Fruit fly (Drosophila melanogaster) whole organism, embryonic: ENCODE data around the gene Cul5.

Source experiments
- CG10321 ChIP-seq: fragments of 200-800 bp; sonication (Bioruptor generic); IDR thresholded peaks from 2 replicates; pipeline ENCODE4 v1.3.6; 2022; ENCODE audit warnings: missing biosample characterization, missing genetic modification characterization
- CG10462 ChIP-seq: fragments of 200-800 bp; sonication (Bioruptor generic); optimal IDR thresholded peaks from 2 replicates; lab custom pipeline; 2016; ENCODE audit warnings: missing biosample characterization, missing genetic modification characterization
- CG10565 ChIP-seq: fragments of 200-800 bp; sonication (Bioruptor generic); optimal IDR thresholded peaks from 3 replicates; lab custom pipeline; 2016; ENCODE audit warnings: missing biosample characterization, mild to moderate bottlenecking, missing genetic modification characterization
- CG11398 ChIP-seq: fragments of 200-800 bp; sonication (Bioruptor generic); optimal IDR thresholded peaks from 2 replicates; lab custom pipeline; 2016; ENCODE audit warnings: missing biosample characterization, missing genetic modification characterization
- CG12219 ChIP-seq: fragments of 200-800 bp; sonication (Bioruptor generic); optimal IDR thresholded peaks from 3 replicates; lab custom pipeline; 2018; ENCODE audit warnings: missing biosample characterization, mild to moderate bottlenecking, missing genetic modification characterization
- CG14710 ChIP-seq: fragments of 200-800 bp; sonication (Bioruptor generic); optimal IDR thresholded peaks from 3 replicates; lab custom pipeline; 2019; ENCODE audit warnings: missing biosample characterization, mild to moderate bottlenecking, missing genetic modification characterization, moderate library complexity
- CG1529 ChIP-seq: fragments of 200-800 bp; sonication (Bioruptor generic); optimal IDR thresholded peaks from 3 replicates; lab custom pipeline; 2018; ENCODE audit warnings: missing biosample characterization, missing genetic modification characterization
- CG16813 ChIP-seq: fragments of 200-800 bp; sonication (Bioruptor generic); IDR thresholded peaks from 3 replicates; pipeline ENCODE4 v1.3.6; 2022; ENCODE audit warnings: missing biosample characterization, missing genetic modification characterization; ENCODE audit not compliant: partially characterized antibody
- CG17328 ChIP-seq: fragments of 200-800 bp; sonication (Bioruptor generic); IDR thresholded peaks from 2 replicates; pipeline ENCODE4 v1.3.6; 2022; ENCODE audit warnings: missing biosample characterization, missing genetic modification characterization
- CG17385 ChIP-seq: fragments of 200-800 bp; sonication (Bioruptor generic); optimal IDR thresholded peaks from 3 replicates; lab custom pipeline; 2018; ENCODE audit warnings: missing biosample characterization, mild to moderate bottlenecking, missing genetic modification characterization
- CG18262 ChIP-seq: fragments of 200-800 bp; optimal IDR thresholded peaks from 3 replicates; lab custom pipeline; 2019; ENCODE audit warnings: missing biosample characterization, mild to moderate bottlenecking, missing genetic modification characterization, moderate library complexity
- CG1832 ChIP-seq: fragments of 200-800 bp; sonication (Bioruptor generic); optimal IDR thresholded peaks from 2 replicates; lab custom pipeline; 2017; ENCODE audit warnings: missing biosample characterization, mild to moderate bottlenecking, missing genetic modification characterization, inconsistent platforms
- CG2678 ChIP-seq: fragments of 200-800 bp; sonication (Bioruptor generic); optimal IDR thresholded peaks from 3 replicates; lab custom pipeline; 2019; ENCODE audit warnings: missing biosample characterization, mild to moderate bottlenecking, missing genetic modification characterization, moderate library complexity
- CG3407 ChIP-seq: fragments of 200-800 bp; sonication (Bioruptor generic); optimal IDR thresholded peaks from 2 replicates; lab custom pipeline; 2018; ENCODE audit warnings: missing biosample characterization, mild to moderate bottlenecking, missing genetic modification characterization
- CG4360 ChIP-seq: fragments of 200-800 bp; sonication (Bioruptor generic); IDR thresholded peaks from 2 replicates; pipeline ENCODE4 v1.3.6; 2022; ENCODE audit warnings: missing biosample characterization, missing genetic modification characterization
- CG4617 ChIP-seq: fragments of 200-800 bp; sonication (Bioruptor generic); optimal IDR thresholded peaks from 3 replicates; lab custom pipeline; 2016; ENCODE audit warnings: missing biosample characterization, missing genetic modification characterization, borderline replicate concordance
- CG4707 ChIP-seq: fragments of 200-800 bp; sonication (Bioruptor generic); optimal IDR thresholded peaks from 2 replicates; lab custom pipeline; 2018; ENCODE audit warnings: missing biosample characterization, mild to moderate bottlenecking, missing genetic modification characterization, moderate library complexity
- CG6254 ChIP-seq: fragments of 200-800 bp; sonication (Bioruptor generic); optimal IDR thresholded peaks from 3 replicates; lab custom pipeline; 2017; ENCODE audit warnings: mild to moderate bottlenecking, missing biosample characterization, missing genetic modification reagents, missing genetic modification characterization
- CG7987 ChIP-seq: fragments of 200-800 bp; sonication (Bioruptor generic); optimal IDR thresholded peaks from 2 replicates; lab custom pipeline; 2018; ENCODE audit warnings: missing biosample characterization, mild to moderate bottlenecking, missing genetic modification characterization, moderate library complexity
- CG9727 ChIP-seq: fragments of 200-800 bp; sonication (Bioruptor generic); optimal IDR thresholded peaks from 3 replicates; lab custom pipeline; 2017; ENCODE audit warnings: missing biosample characterization, mild to moderate bottlenecking, missing genetic modification characterization
- D19A ChIP-seq: fragments of 200-800 bp; optimal IDR thresholded peaks from 3 replicates; lab custom pipeline; 2019; ENCODE audit warnings: missing biosample characterization, mild to moderate bottlenecking, missing genetic modification characterization, moderate library complexity
- Elba2 ChIP-seq: fragments of 200-800 bp; sonication (Bioruptor generic); optimal IDR thresholded peaks from 3 replicates; lab custom pipeline; 2016; ENCODE audit warnings: missing biosample characterization, missing genetic modification characterization
- Hr78 ChIP-seq, 2 experiments: fragments of 200-800 bp in 1 of 2; fragments of >200 bp in 1 of 2; sonication (Bioruptor generic) in 1 of 2; optimal IDR thresholded peaks; 2 replicates each; lab custom pipeline; 2017 to 2019; ENCODE audit warnings: missing biosample characterization in 2 of 2, missing genetic modification characterization in 2 of 2, mild to moderate bottlenecking in 1 of 2, moderate library complexity in 1 of 2
- Kr ChIP-seq: fragments of 200-800 bp; sonication (Bioruptor generic); optimal IDR thresholded peaks from 2 replicates; lab custom pipeline; 2017; ENCODE audit warnings: missing biosample characterization, mild to moderate bottlenecking, missing genetic modification characterization
- Lhr ChIP-seq: fragments of 200-800 bp; sonication (Bioruptor generic); optimal IDR thresholded peaks from 3 replicates; lab custom pipeline; 2017; ENCODE audit warnings: mild to moderate bottlenecking, missing biosample characterization, missing genetic modification reagents, missing genetic modification characterization
- Nf-YC ChIP-seq: fragments of 200-800 bp; optimal IDR thresholded peaks from 3 replicates; lab custom pipeline; 2019; ENCODE audit warnings: missing biosample characterization, mild to moderate bottlenecking, missing genetic modification characterization, moderate library complexity
- Pdp1 ChIP-seq, 2 experiments: fragments of 200-800 bp; sonication (Bioruptor generic); optimal IDR thresholded peaks; 3 replicates each; lab custom pipeline; 2016; ENCODE audit warnings: missing biosample characterization in 2 of 2, missing genetic modification characterization in 2 of 2, mild to moderate bottlenecking in 1 of 2, moderate library complexity in 1 of 2
- Taf1 ChIP-seq: fragments of 200-800 bp; sonication (Bioruptor generic); IDR thresholded peaks from 2 replicates; pipeline ENCODE4 v1.3.6; 2022; ENCODE audit warnings: missing biosample characterization, missing genetic modification characterization
- Trl ChIP-seq, 3 experiments: fragments of >200 bp in 2 of 3; fragments of 200-800 bp in 1 of 3; sonication (Bioruptor generic) in 1 of 3; optimal IDR thresholded peaks; 2 replicates in 1 of 3; 3 replicates in 2 of 3; lab custom pipeline; 2016 to 2017; ENCODE audit warnings: missing biosample characterization in 1 of 3, missing genetic modification characterization in 1 of 3
- al ChIP-seq: fragments of 200-800 bp; sonication (Bioruptor generic); IDR thresholded peaks from 2 replicates; pipeline ENCODE4 v1.3.6; 2022; ENCODE audit warnings: missing biosample characterization, missing genetic modification characterization
- chif ChIP-seq, 2 experiments: fragments of 200-800 bp; sonication (Bioruptor generic); optimal IDR thresholded peaks; 3 replicates each; lab custom pipeline; 2016; ENCODE audit warnings: missing biosample characterization in 2 of 2, missing genetic modification characterization in 2 of 2
- chinmo ChIP-seq: fragments of 200-800 bp; sonication (Bioruptor generic); IDR thresholded peaks from 4 replicates; pipeline ENCODE4 v1.3.6; 2022; ENCODE audit warnings: missing biosample characterization, missing genetic modification characterization; ENCODE audit not compliant: partially characterized antibody
- dmrt11E ChIP-seq: fragments of 200-800 bp; sonication (Bioruptor generic); optimal IDR thresholded peaks from 3 replicates; lab custom pipeline; 2018; ENCODE audit warnings: missing biosample characterization, mild to moderate bottlenecking, missing genetic modification characterization, moderate library complexity
- dmrt99B ChIP-seq: fragments of 200-800 bp; sonication (Bioruptor generic); optimal IDR thresholded peaks from 2 replicates; lab custom pipeline; 2018; ENCODE audit warnings: missing biosample characterization, mild to moderate bottlenecking, missing genetic modification characterization, moderate library complexity
- eyg ChIP-seq: fragments of 200-800 bp; sonication (Bioruptor generic); optimal IDR thresholded peaks from 3 replicates; lab custom pipeline; 2016; ENCODE audit warnings: missing biosample characterization, missing genetic modification characterization
- fd64A ChIP-seq: fragments of 200-800 bp; sonication (Bioruptor generic); optimal IDR thresholded peaks from 3 replicates; lab custom pipeline; 2018; ENCODE audit warnings: missing biosample characterization, mild to moderate bottlenecking, missing genetic modification characterization
- gce ChIP-seq: fragments of 200-800 bp; sonication (Bioruptor generic); IDR thresholded peaks from 3 replicates; pipeline ENCODE4 v1.3.6; 2022; ENCODE audit warnings: missing biosample characterization, missing genetic modification characterization
- grau ChIP-seq: fragments of 200-800 bp; optimal IDR thresholded peaks from 3 replicates; lab custom pipeline; 2019; ENCODE audit warnings: missing biosample characterization, mild to moderate bottlenecking, missing genetic modification characterization, moderate library complexity
- lola ChIP-seq, 3 experiments: fragments of >200 bp in 2 of 3; fragments of 200-800 bp in 1 of 3; sonication (Bioruptor generic) in 1 of 3; optimal IDR thresholded peaks; 2 replicates each; lab custom pipeline; 2017 to 2019; ENCODE audit warnings: missing biosample characterization in 3 of 3, missing genetic modification characterization in 3 of 3, mild to moderate bottlenecking in 1 of 3, moderate library complexity in 1 of 3
- odd ChIP-seq: fragments of 200-800 bp; sonication (Bioruptor generic); optimal IDR thresholded peaks from 2 replicates; lab custom pipeline; 2017; ENCODE audit warnings: missing biosample characterization, mild to moderate bottlenecking, missing genetic modification characterization
- pb ChIP-seq: fragments of 200-800 bp; sonication (Bioruptor generic); optimal IDR thresholded peaks from 3 replicates; lab custom pipeline; 2016; ENCODE audit warnings: missing biosample characterization, missing genetic modification characterization
- pros ChIP-seq: fragments of 200-800 bp; sonication (Bioruptor generic); optimal IDR thresholded peaks from 3 replicates; lab custom pipeline; 2019; ENCODE audit warnings: missing biosample characterization, mild to moderate bottlenecking, missing genetic modification characterization, moderate library complexity
- row ChIP-seq: fragments of 200-800 bp; sonication (Bioruptor generic); IDR thresholded peaks from 3 replicates; pipeline ENCODE4 v1.3.6; 2022; ENCODE audit warnings: missing biosample characterization, missing genetic modification characterization
- slp2 ChIP-seq: fragments of 200-800 bp; sonication (Bioruptor generic); optimal IDR thresholded peaks from 2 replicates; lab custom pipeline; 2016; ENCODE audit warnings: missing biosample characterization, missing genetic modification characterization
- stwl ChIP-seq: fragments of 200-800 bp; sonication (Bioruptor generic); optimal IDR thresholded peaks from 3 replicates; lab custom pipeline; 2018; ENCODE audit warnings: missing biosample characterization, mild to moderate bottlenecking, missing genetic modification characterization, moderate library complexity
- twi ChIP-seq: fragments of 200-800 bp; optimal IDR thresholded peaks from 2 replicates; lab custom pipeline; 2019; ENCODE audit warnings: missing biosample characterization, mild to moderate bottlenecking, missing genetic modification characterization, moderate library complexity

Gene Cul5

DNA sequence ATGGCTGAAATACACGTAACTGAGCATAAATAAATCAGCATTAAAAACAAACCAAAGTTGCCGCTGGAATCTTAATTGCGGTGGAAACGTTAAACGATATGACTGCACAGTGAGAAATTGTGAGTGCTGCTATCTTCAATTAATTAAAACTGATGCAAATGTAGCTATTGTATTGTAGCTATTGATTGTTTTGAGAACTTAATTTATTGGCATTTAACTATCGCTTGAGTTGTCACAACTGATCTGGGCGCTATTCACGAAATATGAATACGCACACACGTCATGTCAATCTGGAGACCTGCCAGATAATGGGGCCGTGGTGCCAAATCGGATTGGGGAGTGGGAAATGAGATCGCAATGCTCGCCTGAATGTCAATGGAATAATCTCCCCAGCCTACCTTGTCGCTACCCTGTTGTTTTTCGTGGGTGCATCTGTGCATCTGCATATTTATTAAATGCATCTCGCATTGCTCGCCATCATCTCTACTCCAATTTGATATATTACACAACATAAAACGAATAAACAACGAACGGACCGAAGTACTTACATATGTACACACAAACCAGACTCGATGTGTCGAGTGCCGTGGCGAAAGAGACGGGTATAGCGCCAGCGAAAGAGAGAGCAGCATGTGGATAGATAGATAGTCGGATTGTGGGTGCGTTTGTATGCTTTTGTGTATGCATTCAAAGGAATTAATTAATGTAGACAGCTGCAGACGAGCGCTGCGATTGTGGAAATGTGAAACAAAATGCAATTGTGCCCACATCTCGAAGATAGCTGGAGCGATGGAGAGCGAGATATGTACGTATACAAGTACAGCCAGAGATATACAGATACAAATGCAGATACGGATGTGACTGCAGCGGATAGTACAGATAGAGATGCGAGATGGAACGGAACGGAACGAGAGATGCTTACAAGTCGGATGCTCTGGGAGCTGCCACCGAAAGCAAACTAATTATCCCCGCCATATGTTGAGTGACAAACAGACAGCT lies 21.0 kb upstream of the Cul5 start (continued):
- peak; percentile 57 for TF ChIP-seq CG3407 (GFP tag; lab: Kevin White, UChicago)
- peak; percentile 34 for TF ChIP-seq CG2678 (tag; lab: Kevin White, UChicago)
- peak; percentile 29 for TF ChIP-seq CG17385
- peak in 1 of 3 experiments; percentile 8 for TF ChIP-seq lola (GFP tag; optimal IDR thresholded peaks at IDR 0.05; lab: Kevin White, UChicago)
- peak; percentile 17 for TF ChIP-seq CG9727 (GFP tag; lab: Kevin White, UChicago)
- peak; percentile 12 for TF ChIP-seq Nf-YC
- no peak for TF ChIP-seq Elba2 (GFP tag; lab: Kevin White, UChicago)
- TF ChIP-seq CG1529 (GFP tag; lab: Kevin White, UChicago): peak; percentile 47
- TF ChIP-seq CG12219 (GFP tag; lab: Kevin White, UChicago): peak; percentile 36
- peak; percentile 26 for TF ChIP-seq CG18262
- peak; percentile 21 for TF ChIP-seq Lhr (GFP tag; lab: Kevin White, UChicago)
- TF ChIP-seq pb: no peak
- TF ChIP-seq CG14710 (tag; lab: Kevin White, UChicago): peak; percentile 25
- peak; percentile 44 for TF ChIP-seq CG1832 (GFP tag; lab: Kevin White, UChicago)
- TF ChIP-seq CG4707: peak; percentile 54
- TF ChIP-seq pros: peak; percentile 5
- TF ChIP-seq dmrt11E: peak; percentile 31
- peak; percentile 48; the same call in 1 of the 2 replicates for TF ChIP-seq CG10321 (GFP tag; lab: Robert Waterston, UW)
- TF ChIP-seq Kr: no peak
- no peak for TF ChIP-seq CG10565 (GFP tag; lab: Kevin White, UChicago)
- TF ChIP-seq twi (tag; lab: Kevin White, UChicago): peak; percentile 89
- no peak for TF ChIP-seq chinmo
- TF ChIP-seq fd64A: peak; percentile 48
- TF ChIP-seq gce (GFP tag; lab: Robert Waterston, UW): 0 out of 3 replicates have a peak, but pooled peaks have one; percentile 40
- peak; percentile 21 for TF ChIP-seq D19A (tag; lab: Kevin White, UChicago)
- TF ChIP-seq CG6254 (GFP tag; lab: Kevin White, UChicago): peak; percentile 42
- no peak for TF ChIP-seq slp2
- TF ChIP-seq Pdp1 (GFP tag; optimal IDR thresholded peaks at IDR 0.05; lab: Kevin White, UChicago): peak in 1 of 2 experiments; percentile 89
- TF ChIP-seq CG4617: no peak
- TF ChIP-seq CG7987 (GFP tag; lab: Kevin White, UChicago): peak; percentile 48
- peak; percentile 10 for TF ChIP-seq odd
- TF ChIP-seq, all 482 proteins: peak for 94

DNA sequence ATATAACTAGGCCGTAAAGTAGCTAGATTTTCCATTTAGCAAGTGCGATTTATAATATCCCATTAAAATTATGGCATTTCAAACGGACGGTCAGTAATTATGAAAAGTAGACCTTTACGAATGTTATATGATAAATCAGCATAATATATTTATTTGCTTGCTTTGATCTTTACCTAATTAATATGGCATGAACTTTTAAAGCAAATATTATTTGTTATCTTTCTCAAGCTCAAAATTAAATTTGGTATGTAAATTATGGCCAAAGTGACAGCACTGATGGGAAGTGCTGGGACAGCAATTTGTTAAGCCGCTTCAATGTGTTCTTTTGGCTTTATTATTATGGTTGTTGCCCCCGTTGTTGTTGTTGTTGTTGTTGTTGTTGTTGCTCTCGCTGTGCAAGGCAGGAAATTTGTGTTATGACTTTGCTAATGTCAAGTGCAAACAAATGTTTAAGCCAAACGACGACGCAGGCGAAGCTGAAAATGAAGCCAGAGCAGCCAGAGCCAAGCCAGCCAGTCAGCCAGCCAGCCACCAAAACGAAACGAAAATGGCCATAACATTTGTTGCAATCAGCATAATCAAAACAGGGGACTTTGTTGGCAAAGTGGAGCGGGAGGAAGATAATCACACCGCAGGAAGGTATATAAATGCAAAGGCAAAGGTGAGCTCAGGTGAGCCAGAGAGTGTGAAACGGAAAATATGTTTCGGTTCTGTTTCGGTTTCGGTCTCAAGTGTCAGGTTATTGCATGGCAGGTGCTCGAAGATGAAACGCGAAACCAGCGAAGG lies 19.9 kb upstream of the Cul5 start:
- TF ChIP-seq Taf1 (no peak), chif (GFP tag; optimal IDR thresholded peaks at IDR 0.05; lab: Kevin White, UChicago) (no peak), dmrt99B (tag; lab: Kevin White, UChicago) (peak; percentile 22), stwl (tag; lab: Kevin White, UChicago) (no peak), eyg (no peak), Hr78 (GFP tag; optimal IDR thresholded peaks at IDR 0.05; lab: Kevin White, UChicago) (no peak), pros (no peak), al (GFP tag; lab: Robert Waterston, UW) (no peak), grau (tag; lab: Kevin White, UChicago) (peak; percentile 5), CG16813 (GFP tag; lab: Robert Waterston, UW) (0 out of 3 replicates have a peak, but pooled peaks have one; percentile 28), CG17328 (GFP tag; lab: Robert Waterston, UW) (no peak), row (GFP tag; lab: Robert Waterston, UW) (peak; percentile 35; the same call in 1 of the 3 replicates), Trl (optimal IDR thresholded peaks at IDR 0.05; lab: Kevin White, UChicago) (no peak), Trl (GFP tag; optimal IDR thresholded peaks at IDR 0.05; lab: Kevin White, UChicago) (no peak), CG11398 (no peak), CG4360 (GFP tag; lab: Robert Waterston, UW) (peak; percentile 83), CG10462 (GFP tag; lab: Kevin White, UChicago) (no peak)
